Fruit fly (Drosophila melanogaster) whole organism, embryonic: Measurements from ENCODE around the gene CG10324.

Experiments
- CG11504 ChIP-seq: fragments of 200-800 bp; sonication (Bioruptor generic); optimal IDR thresholded peaks from 3 replicates; lab custom pipeline; 2019; ENCODE audit warnings: missing biosample characterization, mild to moderate bottlenecking, missing genetic modification characterization, moderate library complexity
- Hmx ChIP-seq: fragments of 200-800 bp; sonication (Bioruptor generic); optimal IDR thresholded peaks from 2 replicates; lab custom pipeline; 2016; ENCODE audit warnings: missing biosample characterization, missing genetic modification characterization
- chm ChIP-seq: fragments of 200-800 bp; sonication (Bioruptor generic); IDR thresholded peaks from 2 replicates; pipeline ENCODE4 v1.3.6; 2022; ENCODE audit warnings: missing biosample characterization, missing genetic modification characterization
- chn ChIP-seq: fragments of 200-800 bp; sonication (Bioruptor generic); optimal IDR thresholded peaks from 2 replicates; lab custom pipeline; 2016; ENCODE audit warnings: missing biosample characterization, missing genetic modification characterization
- dmrt99B ChIP-seq: fragments of 200-800 bp; sonication (Bioruptor generic); optimal IDR thresholded peaks from 2 replicates; lab custom pipeline; 2018; ENCODE audit warnings: missing biosample characterization, mild to moderate bottlenecking, missing genetic modification characterization, moderate library complexity
- fru ChIP-seq: fragments of >200 bp; optimal IDR thresholded peaks from 2 replicates; lab custom pipeline; 2017
- pita ChIP-seq: fragments of 200-800 bp; sonication (Bioruptor generic); optimal IDR thresholded peaks from 2 replicates; lab custom pipeline; 2017; ENCODE audit warnings: missing biosample characterization, mild to moderate bottlenecking, missing genetic modification characterization
- pum ChIP-seq: fragments of 200-800 bp; sonication (Bioruptor generic); optimal IDR thresholded peaks from 2 replicates; lab custom pipeline; 2016; ENCODE audit warnings: missing biosample characterization, missing genetic modification characterization

Gene CG10324

DNA sequence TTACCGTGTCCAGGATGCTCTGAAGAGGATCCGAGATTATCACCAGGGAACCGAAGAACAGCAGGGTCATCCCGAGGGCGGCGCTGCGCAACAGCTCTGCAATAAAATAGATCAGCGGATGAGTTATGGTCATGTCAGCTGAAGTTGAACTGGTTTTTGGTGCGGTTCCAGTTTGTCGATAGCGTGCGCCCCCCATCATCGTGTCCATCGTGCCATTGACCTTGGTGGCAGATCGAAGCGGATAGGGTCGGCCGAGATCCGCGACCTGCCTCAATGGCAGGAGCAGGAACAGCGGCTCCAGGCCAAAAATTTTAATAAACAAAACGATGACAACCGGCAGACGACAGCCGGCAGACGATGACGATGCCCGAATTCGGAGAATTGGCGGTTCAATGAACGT lies 47.2 kb downstream of the CG10324 start:
- TF ChIP-seq pita (GFP tag; lab: Kevin White, UChicago) (no peak), Hmx (GFP tag; lab: Kevin White, UChicago) (no peak), chm (GFP tag; lab: Robert Waterston, UW) (no peak), chn (GFP tag; lab: Kevin White, UChicago) (no peak), CG11504 (tag; lab: Kevin White, UChicago) (no peak), pum (GFP tag; lab: Kevin White, UChicago) (no peak), dmrt99B (tag; lab: Kevin White, UChicago) (no peak), fru (no peak)
- TF ChIP-seq, all 482 proteins: peak for 0
